Worm (Caenorhabditis elegans) whole organism, late embryonic: ENCODE data around the gene end-1.

Source experiments
- F13H6.1 ChIP-seq: sonication (generic microtip); optimal IDR thresholded peaks from 2 replicates; lab custom pipeline; 2016; ENCODE audit warnings: missing genetic modification characterization, missing compliant biosample characterization
- K09A11.1 ChIP-seq: sonication (generic microtip); optimal IDR thresholded peaks from 2 replicates; lab custom pipeline; 2017; ENCODE audit warnings: antibody characterized with exemption, mild to moderate bottlenecking, missing genetic modification characterization, missing compliant biosample characterization; ENCODE audit not compliant: insufficient read depth
- T23F11.4 ChIP-seq: fragments of 200-800 bp; sonication (Bioruptor generic); optimal IDR thresholded peaks from 2 replicates; lab custom pipeline; 2018; ENCODE audit warnings: mild to moderate bottlenecking, missing genetic modification characterization, missing compliant biosample characterization
- Y22D7AL.16 ChIP-seq: sonication (generic microtip); optimal IDR thresholded peaks from 2 replicates; lab custom pipeline; 2016; ENCODE audit warnings: missing genetic modification characterization, missing compliant biosample characterization
- ahr-1 ChIP-seq: sonication (generic microtip); optimal IDR thresholded peaks from 2 replicates; lab custom pipeline; 2016; ENCODE audit warnings: missing genetic modification characterization, missing compliant biosample characterization
- ama-1 ChIP-seq: fragments of 150-350 bp; optimal IDR thresholded peaks from 2 replicates; lab custom pipeline; 2014
- ceh-14 ChIP-seq: sonication (generic microtip); optimal IDR thresholded peaks from 2 replicates; lab custom pipeline; 2016; ENCODE audit warnings: missing genotype, missing genetic modification characterization, missing compliant biosample characterization
- ceh-19 ChIP-seq: fragments of 200-800 bp; sonication (Bioruptor generic); optimal IDR thresholded peaks from 2 replicates; lab custom pipeline; 2018; ENCODE audit warnings: mild to moderate bottlenecking, missing genetic modification characterization, missing compliant biosample characterization
- ceh-22 ChIP-seq: sonication (generic microtip); optimal IDR thresholded peaks from 2 replicates; lab custom pipeline; 2017; ENCODE audit warnings: missing biosample characterization, missing genetic modification characterization
- ceh-30 ChIP-seq: fragments of 150-350 bp; optimal IDR thresholded peaks from 2 replicates; lab custom pipeline; 2014; ENCODE audit warnings: missing biosample characterization, missing genetic modification characterization
- ceh-31 ChIP-seq: sonication (generic microtip); optimal IDR thresholded peaks from 2 replicates; lab custom pipeline; 2016; ENCODE audit warnings: missing genetic modification characterization, missing compliant biosample characterization
- ceh-34 ChIP-seq: sonication (generic microtip); optimal IDR thresholded peaks from 2 replicates; lab custom pipeline; 2016; ENCODE audit warnings: mild to moderate bottlenecking, missing genetic modification characterization, missing compliant biosample characterization
- ceh-48 ChIP-seq: sonication (generic microtip); optimal IDR thresholded peaks from 2 replicates; lab custom pipeline; 2016; ENCODE audit warnings: missing genetic modification characterization, inconsistent platforms, missing compliant biosample characterization
- ceh-6 ChIP-seq: fragments of 200-800 bp; sonication (Bioruptor generic); optimal IDR thresholded peaks from 2 replicates; lab custom pipeline; 2018; ENCODE audit warnings: mild to moderate bottlenecking, missing genetic modification characterization, missing compliant biosample characterization
- che-1 ChIP-seq: sonication (generic microtip); optimal IDR thresholded peaks from 2 replicates; lab custom pipeline; 2016; ENCODE audit warnings: mild to moderate bottlenecking, missing genetic modification characterization, missing compliant biosample characterization
- dve-1 ChIP-seq: sonication (generic microtip); optimal IDR thresholded peaks from 2 replicates; lab custom pipeline; 2017; ENCODE audit warnings: antibody characterized with exemption, mild to moderate bottlenecking, missing genetic modification characterization, missing compliant biosample characterization
- elt-2 ChIP-seq: sonication (generic microtip); optimal IDR thresholded peaks from 2 replicates; lab custom pipeline; 2016; ENCODE audit warnings: missing genetic modification reagents, missing genetic modification characterization, missing compliant biosample characterization
- eyg-1 ChIP-seq: sonication (generic microtip); optimal IDR thresholded peaks from 2 replicates; lab custom pipeline; 2016; ENCODE audit warnings: missing genotype, missing genetic modification characterization, missing compliant biosample characterization
- fkh-10 ChIP-seq: fragments of 150-350 bp; optimal IDR thresholded peaks from 2 replicates; lab custom pipeline; 2014; ENCODE audit warnings: missing biosample characterization, missing genetic modification reagents, missing genetic modification characterization
- gmeb-2 ChIP-seq: sonication (generic microtip); optimal IDR thresholded peaks from 2 replicates; lab custom pipeline; 2016; ENCODE audit warnings: missing genetic modification characterization, inconsistent platforms, missing compliant biosample characterization
- hlh-30 ChIP-seq: sonication (generic microtip); optimal IDR thresholded peaks from 2 replicates; lab custom pipeline; 2017; ENCODE audit warnings: antibody characterized with exemption, missing genetic modification characterization, missing compliant biosample characterization; ENCODE audit not compliant: insufficient read depth
- hlh-6 ChIP-seq: sonication (generic microtip); optimal IDR thresholded peaks from 2 replicates; lab custom pipeline; 2016; ENCODE audit warnings: missing genotype, missing genetic modification characterization, missing compliant biosample characterization
- hlh-8 ChIP-seq: sonication (generic microtip); optimal IDR thresholded peaks from 2 replicates; lab custom pipeline; 2016; ENCODE audit warnings: missing genotype, missing genetic modification characterization, missing compliant biosample characterization
- lin-11 ChIP-seq: fragments of 200-800 bp; sonication (Bioruptor generic); optimal IDR thresholded peaks from 2 replicates; lab custom pipeline; 2018; ENCODE audit warnings: mild to moderate bottlenecking, missing genetic modification characterization, missing compliant biosample characterization
- madf-2 ChIP-seq: sonication (generic microtip); optimal IDR thresholded peaks from 2 replicates; lab custom pipeline; 2017; ENCODE audit warnings: missing genetic modification characterization, missing compliant biosample characterization
- mec-3 ChIP-seq: sonication (generic microtip); optimal IDR thresholded peaks from 2 replicates; lab custom pipeline; 2016; ENCODE audit warnings: borderline replicate concordance, missing genetic modification characterization, missing compliant biosample characterization
- nhr-232 ChIP-seq: sonication (generic microtip); optimal IDR thresholded peaks from 2 replicates; lab custom pipeline; 2016; ENCODE audit warnings: missing genetic modification characterization, missing compliant biosample characterization
- npax-4 ChIP-seq: sonication (generic microtip); optimal IDR thresholded peaks from 2 replicates; lab custom pipeline; 2016; ENCODE audit warnings: missing genetic modification characterization, missing compliant biosample characterization
- odd-2 ChIP-seq: sonication (generic microtip); optimal IDR thresholded peaks from 2 replicates; lab custom pipeline; 2017; ENCODE audit warnings: antibody characterized with exemption, mild to moderate bottlenecking, missing genetic modification characterization, missing compliant biosample characterization
- pag-3 ChIP-seq: sonication (generic microtip); optimal IDR thresholded peaks from 2 replicates; lab custom pipeline; 2016; ENCODE audit warnings: missing compliant biosample characterization, missing genetic modification characterization, borderline replicate concordance
- pat-9 ChIP-seq: fragments of 200-800 bp; sonication (Bioruptor generic); optimal IDR thresholded peaks from 2 replicates; lab custom pipeline; 2018; ENCODE audit warnings: mild to moderate bottlenecking, missing genetic modification characterization, moderate library complexity, missing compliant biosample characterization
- pax-1 ChIP-seq: fragments of 150-350 bp; optimal IDR thresholded peaks from 2 replicates; lab custom pipeline; 2014; ENCODE audit warnings: missing biosample characterization, missing genetic modification characterization
- pha-4 ChIP-seq: fragments of 150-350 bp; optimal IDR thresholded peaks from 2 replicates; lab custom pipeline; 2018; ENCODE audit warnings: missing biosample characterization, missing genetic modification reagents, missing genetic modification characterization
- pqm-1 ChIP-seq: sonication (generic microtip); optimal IDR thresholded peaks from 2 replicates; lab custom pipeline; 2016; ENCODE audit warnings: missing genetic modification characterization, missing compliant biosample characterization
- ref-2 ChIP-seq: sonication (generic microtip); optimal IDR thresholded peaks from 2 replicates; lab custom pipeline; 2016; ENCODE audit warnings: missing genetic modification characterization, missing compliant biosample characterization
- rnt-1 ChIP-seq: sonication (generic microtip); optimal IDR thresholded peaks from 2 replicates; lab custom pipeline; 2016; ENCODE audit warnings: missing genetic modification characterization, missing compliant biosample characterization
- sox-2 ChIP-seq: fragments of 200-800 bp; sonication (Bioruptor generic); IDR thresholded peaks from 2 replicates; pipeline ENCODE4 v1.3.6; 2022; ENCODE audit warnings: missing genetic modification reagents, missing genetic modification characterization, missing compliant biosample characterization
- sox-4 ChIP-seq: sonication (generic microtip); optimal IDR thresholded peaks from 2 replicates; lab custom pipeline; 2017; ENCODE audit warnings: mild to moderate bottlenecking, missing genetic modification characterization, inconsistent platforms, missing compliant biosample characterization
- tbx-7 ChIP-seq: sonication (generic microtip); optimal IDR thresholded peaks from 2 replicates; lab custom pipeline; 2016; ENCODE audit warnings: missing genotype, missing genetic modification characterization, missing compliant biosample characterization
- ttx-3 ChIP-seq: sonication (generic microtip); optimal IDR thresholded peaks from 2 replicates; lab custom pipeline; 2016; ENCODE audit warnings: missing genetic modification reagents, missing genetic modification characterization, missing compliant biosample characterization
- unc-3 ChIP-seq, 2 experiments: fragments of 200-800 bp in 1 of 2; sonication (Bioruptor generic) in 1 of 2; sonication (generic microtip) in 1 of 2; conservative IDR thresholded peaks in 1 of 2; optimal IDR thresholded peaks in 1 of 2; 2 replicates each; pipeline versions ENCODE4 v1.3.6 to Lab custom; 2016 to 2022; ENCODE audit warnings: missing compliant biosample characterization in 2 of 2, missing genetic modification characterization in 2 of 2, missing genetic modification reagents in 1 of 2
- unc-55 ChIP-seq: sonication (generic microtip); optimal IDR thresholded peaks from 2 replicates; lab custom pipeline; 2017; ENCODE audit warnings: missing biosample characterization, missing genetic modification reagents, missing genetic modification characterization
- unc-86 ChIP-seq: sonication (generic microtip); optimal IDR thresholded peaks from 2 replicates; lab custom pipeline; 2016; ENCODE audit warnings: missing genetic modification characterization, missing compliant biosample characterization
- zip-5 ChIP-seq: sonication (generic microtip); optimal IDR thresholded peaks from 2 replicates; lab custom pipeline; 2016; ENCODE audit warnings: missing genetic modification characterization, missing compliant biosample characterization
- ztf-16 ChIP-seq: sonication (generic microtip); optimal IDR thresholded peaks from 2 replicates; lab custom pipeline; 2017; ENCODE audit warnings: missing genetic modification characterization, missing compliant biosample characterization

The end-1 gene

DNA sequence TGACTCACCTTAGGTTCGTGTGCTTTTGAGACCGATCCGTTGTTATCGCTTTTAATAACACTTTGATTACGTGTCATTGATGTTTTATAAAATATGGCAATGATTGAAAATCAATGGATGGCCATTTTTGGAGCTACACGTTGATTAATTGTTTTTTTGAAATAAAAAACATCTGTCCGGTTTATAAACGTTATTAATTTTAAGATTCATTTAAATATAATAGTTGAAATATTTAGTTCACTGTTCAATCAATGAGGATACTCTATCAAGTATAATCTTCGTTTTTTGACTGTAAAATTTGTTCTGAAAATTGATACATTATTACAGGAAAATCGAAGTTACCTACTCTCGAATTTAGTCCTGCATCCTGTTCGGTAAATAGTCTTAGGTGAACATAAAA lies 26.7 kb upstream of the end-1 start, which contains the start of gene R10D12.10:
TSS of gene R10D12.10 (minus strand) at position 101 of the 400 bp plus-strand sequence.
- no peak for TF ChIP-seq sox-2 (GFP tag; lab: Robert Waterston, UW)
- TF ChIP-seq ceh-6 (GFP tag; lab: Kevin White, UChicago): no peak
- TF ChIP-seq, all 69 proteins: peak for 0

DNA sequence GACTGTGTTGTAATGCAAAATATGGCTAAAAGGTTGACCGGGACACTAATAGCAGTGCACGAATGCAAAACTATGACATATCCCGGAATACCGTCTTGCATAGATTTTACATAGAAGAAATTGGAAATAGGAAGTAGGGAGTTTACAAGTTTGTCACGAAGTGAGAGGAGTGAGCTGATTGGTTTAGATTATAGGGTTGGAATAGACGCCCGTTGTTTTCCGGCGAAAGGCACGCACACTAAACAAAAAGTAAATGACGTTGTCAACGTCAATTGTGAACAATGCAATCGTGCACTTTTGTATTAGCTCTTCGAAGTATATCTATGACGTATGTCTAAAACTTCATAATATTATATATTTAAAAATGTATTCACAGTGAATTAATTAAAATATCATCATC lies 24.0 kb upstream of the end-1 start, which contains the start of gene srh-24:
TSS of gene srh-24 (minus strand) at position 101 of the 400 bp plus-strand sequence.
- no peak for TF ChIP-seq odd-2 (tag; lab: Kevin White, UChicago)
- no peak for TF ChIP-seq hlh-8 (tag; lab: Kevin White, UChicago)
- TF ChIP-seq hlh-6 (tag; lab: Kevin White, UChicago): no peak
- no peak for TF ChIP-seq unc-3 (GFP tag; conservative IDR thresholded peaks at IDR 0.05; lab: Robert Waterston, UW)
- no peak for TF ChIP-seq unc-3 (tag; optimal IDR thresholded peaks at IDR 0.05; lab: Kevin White, UChicago)
- no peak for TF ChIP-seq pat-9 (tag; lab: Kevin White, UChicago)
- no peak for TF ChIP-seq lin-11 (tag; lab: Kevin White, UChicago)
- TF ChIP-seq ceh-14: no peak
- TF ChIP-seq hlh-30: no peak
- TF ChIP-seq ceh-48 (tag; lab: Kevin White, UChicago): no peak
- TF ChIP-seq ceh-34 (tag; lab: Kevin White, UChicago): no peak
- TF ChIP-seq gmeb-2 (tag; lab: Kevin White, UChicago): no peak
- no peak for TF ChIP-seq sox-4 (tag; lab: Kevin White, UChicago)
- no peak for TF ChIP-seq fkh-10
- no peak for TF ChIP-seq mec-3 (tag; lab: Kevin White, UChicago)
- no peak for TF ChIP-seq tbx-7
- no peak for TF ChIP-seq elt-2

DNA sequence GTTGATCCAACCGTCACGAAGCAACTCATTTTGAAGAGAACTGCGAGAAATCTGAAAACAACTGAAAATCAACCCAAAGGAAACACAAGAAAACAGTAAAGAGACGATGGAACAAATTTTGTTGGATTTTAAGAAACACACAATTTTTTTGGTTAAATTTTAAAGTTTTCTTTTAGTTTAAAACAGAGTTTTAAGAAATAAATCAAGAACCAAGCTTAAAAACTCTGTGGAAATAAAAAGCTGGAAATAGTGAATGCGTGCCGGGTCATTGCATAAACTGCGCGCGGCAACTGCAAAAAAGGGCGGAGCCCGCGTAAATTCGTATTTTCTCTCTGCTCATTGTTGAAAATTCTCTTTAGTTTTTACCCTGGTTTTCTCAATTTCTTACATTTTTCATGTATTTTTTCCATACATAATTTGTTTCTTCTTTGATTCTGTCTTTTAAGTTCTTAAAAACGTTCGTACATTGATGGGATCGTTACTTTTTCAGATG lies 23.0 kb upstream of the end-1 start, which contains the start of the genes algn-13 and R10D12.13:
TSS of gene algn-13 (minus strand) at position 51 of the 493 bp plus-strand sequence.
TSS of gene R10D12.13 (plus strand) at position 491 of the 493 bp plus-strand sequence.
- TF ChIP-seq nhr-232 (peak; percentile 71), npax-4 (tag; lab: Kevin White, UChicago) (peak; percentile 60), T23F11.4 (peak; percentile 69), Y22D7AL.16 (tag; lab: Kevin White, UChicago) (peak; percentile 56), elt-2 (peak; percentile 95), ttx-3 (tag; lab: Kevin White, UChicago) (peak; percentile 81), eyg-1 (peak; percentile 58), K09A11.1 (tag; lab: Kevin White, UChicago) (peak; percentile 77), pha-4 (tag; lab: Kevin White, UChicago) (no peak), ref-2 (tag; lab: Kevin White, UChicago) (peak; percentile 87), unc-3 (GFP tag; conservative IDR thresholded peaks at IDR 0.05; lab: Robert Waterston, UW) (peak; percentile 65; the same call in 1 of the 2 replicates), unc-3 (tag; optimal IDR thresholded peaks at IDR 0.05; lab: Kevin White, UChicago) (peak; percentile 80), ztf-16 (peak; percentile 78), rnt-1 (tag; lab: Kevin White, UChicago) (peak; percentile 75), ahr-1 (tag; lab: Kevin White, UChicago) (peak; percentile 83), F13H6.1 (tag; lab: Kevin White, UChicago) (peak; percentile 80), ama-1 (lab: Kevin White, UChicago) (no peak), pat-9 (tag; lab: Kevin White, UChicago) (peak; percentile 84), ceh-48 (tag; lab: Kevin White, UChicago) (peak; percentile 5), ceh-30 (tag; lab: Kevin White, UChicago) (no peak), ceh-6 (GFP tag; lab: Kevin White, UChicago) (peak; percentile 56), lin-11 (tag; lab: Kevin White, UChicago) (peak; percentile 69), sox-2 (GFP tag; lab: Robert Waterston, UW) (peak; percentile 25; the same call in 1 of the 2 replicates), ceh-22 (tag; lab: Kevin White, UChicago) (no peak), pax-1 (tag; lab: Kevin White, UChicago) (no peak), madf-2 (peak; percentile 50), unc-86 (peak; percentile 64), hlh-8 (tag; lab: Kevin White, UChicago) (peak; percentile 82), dve-1 (no peak), unc-55 (GFP tag; lab: Kevin White, UChicago) (no peak), gmeb-2 (tag; lab: Kevin White, UChicago) (peak; percentile 72), ceh-34 (tag; lab: Kevin White, UChicago) (peak; percentile 80), pqm-1 (tag; lab: Kevin White, UChicago) (no peak), sox-4 (tag; lab: Kevin White, UChicago) (peak; percentile 79), che-1 (tag; lab: Kevin White, UChicago) (peak; percentile 78), hlh-30 (no peak), ceh-19 (GFP tag; lab: Kevin White, UChicago) (peak; percentile 80), ceh-31 (tag; lab: Kevin White, UChicago) (peak; percentile 81), fkh-10 (no peak), pag-3 (no peak), odd-2 (tag; lab: Kevin White, UChicago) (peak; percentile 82), zip-5 (peak; percentile 67)
